Fruit fly (Drosophila melanogaster): Measurements from ENCODE around the gene CG4686.

The CG4686 gene

dm6 chr3R:19892046-19892445, 27.8 kb downstream of the CG4686 start (continued):
- no peak for TF ChIP-seq Mes4 (GFP tag; optimal IDR thresholded peaks at IDR 0.05)
- TF ChIP-seq Trl (optimal IDR thresholded peaks at IDR 0.05): no peak
- peak; percentile 78 for TF ChIP-seq Trl (GFP tag; optimal IDR thresholded peaks at IDR 0.05)
- peak; percentile 15 for TF ChIP-seq p53 (GFP tag; optimal IDR thresholded peaks at IDR 0.05)
- TF ChIP-seq CG10959 (GFP tag; IDR thresholded peaks at IDR 0.05): peak; percentile 54
- peak; percentile 75 for TF ChIP-seq shn (GFP tag; optimal IDR thresholded peaks at IDR 0.05)
- no peak for TF ChIP-seq exex (tag; optimal IDR thresholded peaks at IDR 0.05)
- TF ChIP-seq CG12236 (GFP tag; optimal IDR thresholded peaks at IDR 0.05): peak; percentile 45
- TF ChIP-seq Antp (GFP tag; optimal IDR thresholded peaks at IDR 0.05): peak; percentile 85
- TF ChIP-seq CG8388 (GFP tag; optimal IDR thresholded peaks at IDR 0.05): peak; percentile 61
- TF ChIP-seq Scr (GFP tag; IDR thresholded peaks at IDR 0.05; ENCODE audit: partially characterized antibody): 0 out of 2 replicates have a peak, but pooled peaks have one; percentile 25
- no peak for TF ChIP-seq pros (GFP tag; optimal IDR thresholded peaks at IDR 0.05)
- peak; percentile 66 for TF ChIP-seq Fer3 (tag; optimal IDR thresholded peaks at IDR 0.05)
- peak; percentile 81 to 85 for TF ChIP-seq Pdp1 (GFP tag; optimal IDR thresholded peaks at IDR 0.05)
- TF ChIP-seq pnt (GFP tag; optimal IDR thresholded peaks at IDR 0.05): peak; percentile 69
- peak; percentile 47; the same call in 1 of the 3 replicates for TF ChIP-seq CG14860 (GFP tag; IDR thresholded peaks at IDR 0.05; ENCODE audit: partially characterized antibody)
- TF ChIP-seq bcd (GFP tag; optimal IDR thresholded peaks at IDR 0.05): peak; percentile 68
- TF ChIP-seq CG15269 (tag; optimal IDR thresholded peaks at IDR 0.05): peak; percentile 74
- no peak for TF ChIP-seq amos (GFP tag; IDR thresholded peaks at IDR 0.05; ENCODE audit: partially characterized antibody)
- TF ChIP-seq HmgD (GFP tag; optimal IDR thresholded peaks at IDR 0.05): peak; percentile 31
- no peak for TF ChIP-seq usp (GFP tag; optimal IDR thresholded peaks at IDR 0.05)
- TF ChIP-seq Hmr (GFP tag; optimal IDR thresholded peaks at IDR 0.05): no peak
- TF ChIP-seq CG8281 (tag; optimal IDR thresholded peaks at IDR 0.05): peak; percentile 50
- peak; percentile 77 for TF ChIP-seq CG10543 (GFP tag; optimal IDR thresholded peaks at IDR 0.05)
- TF ChIP-seq caup (GFP tag; optimal IDR thresholded peaks at IDR 0.05; ENCODE audit: severe bottlenecking): peak; percentile 54
- TF ChIP-seq CG32772 (GFP tag; IDR thresholded peaks at IDR 0.05): peak; percentile 66
- TF ChIP-seq Dref (GFP tag; IDR thresholded peaks at IDR 0.05): no peak
- TF ChIP-seq CG2875 (GFP tag; optimal IDR thresholded peaks at IDR 0.05): peak; percentile 24
- no peak for TF ChIP-seq CG30020 (tag; optimal IDR thresholded peaks at IDR 0.05)
- TF ChIP-seq TFAM (GFP tag; optimal IDR thresholded peaks at IDR 0.05): no peak
- peak; percentile 35 to 52 for TF ChIP-seq chif (GFP tag; optimal IDR thresholded peaks at IDR 0.05)
- TF ChIP-seq MESR4 (GFP tag; optimal IDR thresholded peaks at IDR 0.05): no peak
- TF ChIP-seq btn (GFP tag; optimal IDR thresholded peaks at IDR 0.05): peak; percentile 51
- peak; percentile 66 for TF ChIP-seq CG30403 (GFP tag; optimal IDR thresholded peaks at IDR 0.05)
- TF ChIP-seq crol (GFP tag; IDR thresholded peaks at IDR 0.05): no peak
- no peak for TF ChIP-seq HLHmδ (GFP tag; optimal IDR thresholded peaks at IDR 0.05)
- no peak for TF ChIP-seq zf30C (GFP tag; optimal IDR thresholded peaks at IDR 0.05)
- TF ChIP-seq Xrp1 (GFP tag; IDR thresholded peaks at IDR 0.05): peak; percentile 80; the same call in 1 of the 2 replicates
- TF ChIP-seq CG7556 (GFP tag; optimal IDR thresholded peaks at IDR 0.05): peak; percentile 62
- peak; percentile 34; the same call in 1 of the 2 replicates for TF ChIP-seq MBD-R2 (GFP tag; IDR thresholded peaks at IDR 0.05)
- peak; percentile 45 for TF ChIP-seq twi (tag; optimal IDR thresholded peaks at IDR 0.05)
- TF ChIP-seq CG7963 (GFP tag; IDR thresholded peaks at IDR 0.05; ENCODE audit: partially characterized antibody): peak; percentile 34; the same call in 1 of the 3 replicates
- peak; percentile 66; the same call in 1 of the 3 replicates for TF ChIP-seq Dbx (GFP tag; IDR thresholded peaks at IDR 0.05)
- TF ChIP-seq CG13624 (GFP tag; optimal IDR thresholded peaks at IDR 0.05): peak; percentile 49
- TF ChIP-seq Abd-B (GFP tag; optimal IDR thresholded peaks at IDR 0.05): no peak
- peak; percentile 58 for TF ChIP-seq emc (GFP tag; optimal IDR thresholded peaks at IDR 0.05)
- peak; percentile 80 for TF ChIP-seq ems (GFP tag; optimal IDR thresholded peaks at IDR 0.05)

All from whole organism, embryonic.